Worm (Caenorhabditis elegans): ENCODE results near the gene aldo-1.

DNA sequence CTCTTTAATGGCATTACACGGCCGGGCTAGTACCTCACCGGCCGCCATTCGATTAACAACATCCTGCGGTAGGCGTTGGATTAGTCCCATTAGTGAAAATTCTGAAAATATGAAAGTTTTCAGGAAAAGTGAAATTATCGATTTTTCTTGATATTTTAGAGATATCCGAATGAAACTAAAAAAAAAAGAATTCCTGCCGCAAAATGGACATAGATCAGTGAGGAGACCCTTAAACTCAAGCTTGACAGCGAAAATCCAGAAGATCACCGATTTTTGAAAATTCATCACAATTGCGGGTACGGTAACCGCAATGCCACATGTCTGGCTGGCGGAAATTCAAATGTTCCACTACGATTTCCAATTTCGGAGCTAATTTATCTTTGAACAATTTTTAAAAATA, 50.3 kb downstream of the aldo-1 start, which contains the start of gene mlh-1:
- no peak for TF ChIP-seq lin-35 (GFP tag; optimal IDR thresholded peaks at IDR 0.05)
- TF ChIP-seq egl-27 (tag; optimal IDR thresholded peaks at IDR 0.05) = no peak
- no peak for TF ChIP-seq grh-1 (GFP tag; IDR thresholded peaks at IDR 0.05)
- TF ChIP-seq lin-39 (tag; optimal IDR thresholded peaks at IDR 0.05) = no peak
- no peak for TF ChIP-seq nhr-77 (tag; optimal IDR thresholded peaks at IDR 0.05)
- no peak for TF ChIP-seq snu-23 (GFP tag; optimal IDR thresholded peaks at IDR 0.05)
- no peak for TF ChIP-seq nhr-20 (tag; optimal IDR thresholded peaks at IDR 0.05)
